Fruit fly (Drosophila melanogaster) whole organism, embryonic: ENCODE measurements around the gene CG31661.

Experiments
- ATbp ChIP-seq: fragments of 200-800 bp; sonication (Bioruptor generic); optimal IDR thresholded peaks from 2 replicates; lab custom pipeline; 2017; ENCODE audit warnings: missing biosample characterization, mild to moderate bottlenecking, missing genetic modification characterization, missing genetic modification reagents
- BEAF-32 ChIP-seq: fragments of 200-800 bp; sonication (Bioruptor generic); optimal IDR thresholded peaks from 3 replicates; lab custom pipeline; 2017; ENCODE audit warnings: missing biosample characterization, missing genetic modification characterization, mild to moderate bottlenecking, moderate library complexity, missing genetic modification reagents
- CG10209 ChIP-seq: fragments of 200-800 bp; sonication (Bioruptor generic); optimal IDR thresholded peaks from 3 replicates; lab custom pipeline; 2017; ENCODE audit warnings: missing biosample characterization, mild to moderate bottlenecking, missing genetic modification characterization, missing genetic modification reagents
- CG11504 ChIP-seq: fragments of 200-800 bp; sonication (Bioruptor generic); optimal IDR thresholded peaks from 3 replicates; lab custom pipeline; 2019; ENCODE audit warnings: missing biosample characterization, mild to moderate bottlenecking, missing genetic modification characterization, moderate library complexity
- CG12299 ChIP-seq: fragments of 200-800 bp; sonication (Bioruptor generic); optimal IDR thresholded peaks from 2 replicates; lab custom pipeline; 2018; ENCODE audit warnings: missing biosample characterization, mild to moderate bottlenecking, missing genetic modification characterization
- CG12391 ChIP-seq: fragments of 200-800 bp; sonication (Bioruptor generic); optimal IDR thresholded peaks from 3 replicates; lab custom pipeline; 2018; ENCODE audit warnings: missing biosample characterization, mild to moderate bottlenecking, missing genetic modification characterization, moderate library complexity
- CG13624 ChIP-seq: fragments of 200-800 bp; sonication (Bioruptor generic); optimal IDR thresholded peaks from 2 replicates; lab custom pipeline; 2016; ENCODE audit warnings: missing biosample characterization, missing genetic modification characterization
- CG14667 ChIP-seq: fragments of 200-800 bp; sonication (Bioruptor generic); IDR thresholded peaks from 2 replicates; pipeline ENCODE4 v1.3.6; 2022; ENCODE audit warnings: missing biosample characterization, missing genetic modification characterization
- CG1529 ChIP-seq: fragments of 200-800 bp; sonication (Bioruptor generic); optimal IDR thresholded peaks from 3 replicates; lab custom pipeline; 2018; ENCODE audit warnings: missing biosample characterization, missing genetic modification characterization
- CG1603 ChIP-seq: fragments of 200-800 bp; sonication (Bioruptor generic); optimal IDR thresholded peaks from 2 replicates; lab custom pipeline; 2019; ENCODE audit warnings: missing biosample characterization, mild to moderate bottlenecking, missing genetic modification characterization, moderate library complexity
- CG16813 ChIP-seq: fragments of 200-800 bp; sonication (Bioruptor generic); IDR thresholded peaks from 3 replicates; pipeline ENCODE4 v1.3.6; 2022; ENCODE audit warnings: missing biosample characterization, missing genetic modification characterization; ENCODE audit not compliant: partially characterized antibody
- CG17385 ChIP-seq: fragments of 200-800 bp; sonication (Bioruptor generic); optimal IDR thresholded peaks from 3 replicates; lab custom pipeline; 2018; ENCODE audit warnings: missing biosample characterization, mild to moderate bottlenecking, missing genetic modification characterization
- CG17829 ChIP-seq: fragments of 200-800 bp; optimal IDR thresholded peaks from 2 replicates; lab custom pipeline; 2019; ENCODE audit warnings: missing biosample characterization, mild to moderate bottlenecking, missing genetic modification characterization, moderate library complexity
- CG2678 ChIP-seq: fragments of 200-800 bp; sonication (Bioruptor generic); optimal IDR thresholded peaks from 3 replicates; lab custom pipeline; 2019; ENCODE audit warnings: missing biosample characterization, mild to moderate bottlenecking, missing genetic modification characterization, moderate library complexity
- CG2712 ChIP-seq: fragments of 200-800 bp; optimal IDR thresholded peaks from 3 replicates; lab custom pipeline; 2019; ENCODE audit warnings: missing biosample characterization, mild to moderate bottlenecking, missing genetic modification characterization, moderate library complexity
- CG2875 ChIP-seq: fragments of 200-800 bp; sonication (Bioruptor generic); optimal IDR thresholded peaks from 2 replicates; lab custom pipeline; 2017; ENCODE audit warnings: missing biosample characterization, mild to moderate bottlenecking, missing genetic modification characterization, missing genetic modification reagents
- CG34422 ChIP-seq: fragments of 200-800 bp; sonication (Bioruptor generic); IDR thresholded peaks from 3 replicates; pipeline ENCODE4 v1.3.6; 2022; ENCODE audit warnings: missing biosample characterization, missing genetic modification characterization
- CG6689 ChIP-seq: fragments of 200-800 bp; sonication (Bioruptor generic); IDR thresholded peaks from 2 replicates; pipeline ENCODE4 v1.3.6; 2022; ENCODE audit warnings: missing biosample characterization, missing genetic modification characterization
- CG6791 ChIP-seq: fragments of 200-800 bp; sonication (Bioruptor generic); IDR thresholded peaks from 3 replicates; pipeline ENCODE4 v1.3.6; 2022; ENCODE audit warnings: missing biosample characterization, missing genetic modification characterization; ENCODE audit not compliant: partially characterized antibody
- CG7987 ChIP-seq: fragments of 200-800 bp; sonication (Bioruptor generic); optimal IDR thresholded peaks from 2 replicates; lab custom pipeline; 2018; ENCODE audit warnings: missing biosample characterization, mild to moderate bottlenecking, missing genetic modification characterization, moderate library complexity
- CG8388 ChIP-seq: fragments of 200-800 bp; sonication (Bioruptor generic); optimal IDR thresholded peaks from 2 replicates; lab custom pipeline; 2019; ENCODE audit warnings: missing biosample characterization, mild to moderate bottlenecking, missing genetic modification characterization, moderate library complexity
- CG8924 ChIP-seq: fragments of 200-800 bp; optimal IDR thresholded peaks from 3 replicates; lab custom pipeline; 2019; ENCODE audit warnings: missing biosample characterization, mild to moderate bottlenecking, missing genetic modification characterization, moderate library complexity
- CG8944 ChIP-seq: fragments of 200-800 bp; sonication (Bioruptor generic); optimal IDR thresholded peaks from 3 replicates; lab custom pipeline; 2016; ENCODE audit warnings: missing biosample characterization, missing genetic modification characterization
- CG9727 ChIP-seq: fragments of 200-800 bp; sonication (Bioruptor generic); optimal IDR thresholded peaks from 3 replicates; lab custom pipeline; 2017; ENCODE audit warnings: missing biosample characterization, mild to moderate bottlenecking, missing genetic modification characterization
- Dref ChIP-seq: fragments of 200-800 bp; sonication (Bioruptor generic); IDR thresholded peaks from 2 replicates; pipeline ENCODE4 v1.3.6; 2022; ENCODE audit warnings: missing biosample characterization, missing genetic modification characterization
- E2f1 ChIP-seq: fragments of 200-800 bp; sonication (Bioruptor generic); IDR thresholded peaks from 2 replicates; pipeline ENCODE4 v1.3.6; 2022; ENCODE audit warnings: missing biosample characterization, missing genetic modification characterization
- E2f2 ChIP-seq: fragments of 200-800 bp; sonication (Bioruptor generic); IDR thresholded peaks from 2 replicates; pipeline ENCODE4 v1.3.6; 2022; ENCODE audit warnings: missing biosample characterization, missing genetic modification characterization
- Mad ChIP-seq: fragments of 200-800 bp; sonication (Bioruptor generic); optimal IDR thresholded peaks from 2 replicates; lab custom pipeline; 2016; ENCODE audit warnings: missing biosample characterization, missing genetic modification characterization
- Med ChIP-seq: fragments of 200-800 bp; sonication (Bioruptor generic); peaks from one replicate; lab custom pipeline; 2016; ENCODE audit warnings: missing biosample characterization, missing genetic modification characterization, mild to moderate bottlenecking, inconsistent platforms, moderate library complexity
- PHDP ChIP-seq: fragments of 200-800 bp; sonication (Bioruptor generic); optimal IDR thresholded peaks from 3 replicates; lab custom pipeline; 2018; ENCODE audit warnings: missing biosample characterization, mild to moderate bottlenecking, missing genetic modification characterization, moderate library complexity
- Ptx1 ChIP-seq: fragments of 200-800 bp; sonication (Bioruptor generic); IDR thresholded peaks from 2 replicates; pipeline ENCODE4 v1.3.6; 2022; ENCODE audit warnings: missing biosample characterization, missing genetic modification characterization
- Scr ChIP-seq: fragments of 200-800 bp; sonication (Bioruptor generic); IDR thresholded peaks from 2 replicates; pipeline ENCODE4 v1.3.6; 2022; ENCODE audit warnings: missing biosample characterization, missing genetic modification characterization; ENCODE audit not compliant: partially characterized antibody
- Xrp1 ChIP-seq: fragments of 200-800 bp; sonication (Bioruptor generic); IDR thresholded peaks from 2 replicates; pipeline ENCODE4 v1.3.6; 2022; ENCODE audit warnings: missing biosample characterization, missing genetic modification characterization
- chm ChIP-seq: fragments of 200-800 bp; sonication (Bioruptor generic); IDR thresholded peaks from 2 replicates; pipeline ENCODE4 v1.3.6; 2022; ENCODE audit warnings: missing biosample characterization, missing genetic modification characterization
- dan ChIP-seq: fragments of 200-800 bp; sonication (Bioruptor generic); IDR thresholded peaks from 2 replicates; pipeline ENCODE4 v1.3.6; 2022; ENCODE audit warnings: missing biosample characterization, missing genetic modification characterization
- eve ChIP-seq, 2 experiments: fragments of >200 bp; optimal IDR thresholded peaks; 2 replicates each; lab custom pipeline; 2017; ENCODE audit warnings: missing biosample characterization in 2 of 2, missing genetic modification characterization in 2 of 2
- fd102C ChIP-seq: fragments of 200-800 bp; sonication (Bioruptor generic); optimal IDR thresholded peaks from 2 replicates; lab custom pipeline; 2018; ENCODE audit warnings: missing biosample characterization, mild to moderate bottlenecking, missing genetic modification characterization, moderate library complexity
- grn ChIP-seq: fragments of 200-800 bp; sonication (Bioruptor generic); optimal IDR thresholded peaks from 3 replicates; lab custom pipeline; 2017; ENCODE audit warnings: missing biosample characterization, missing genetic modification characterization
- gsb-n ChIP-seq: fragments of 200-800 bp; sonication (Bioruptor generic); optimal IDR thresholded peaks from 3 replicates; lab custom pipeline; 2018; ENCODE audit warnings: missing biosample characterization, mild to moderate bottlenecking, missing genetic modification characterization
- hb ChIP-seq: fragments of 200-800 bp; sonication (Bioruptor generic); IDR thresholded peaks from 3 replicates; pipeline ENCODE4 v1.3.6; 2022; ENCODE audit warnings: missing biosample characterization, missing genetic modification characterization; ENCODE audit not compliant: partially characterized antibody
- hth ChIP-seq: fragments of >200 bp; optimal IDR thresholded peaks from 2 replicates; lab custom pipeline; 2017; ENCODE audit warnings: inconsistent platforms
- lilli ChIP-seq: fragments of 200-800 bp; sonication (Bioruptor generic); optimal IDR thresholded peaks from 3 replicates; lab custom pipeline; 2016; ENCODE audit warnings: missing biosample characterization, missing genetic modification characterization
- lmd ChIP-seq: fragments of 200-800 bp; sonication (Bioruptor generic); IDR thresholded peaks from 2 replicates; pipeline ENCODE4 v1.3.6; 2022; ENCODE audit warnings: missing biosample characterization, missing genetic modification characterization
- pzg ChIP-seq: fragments of 200-800 bp; sonication (Bioruptor generic); optimal IDR thresholded peaks from 3 replicates; lab custom pipeline; 2018; ENCODE audit warnings: missing biosample characterization, mild to moderate bottlenecking, missing genetic modification characterization, moderate library complexity
- ranshi ChIP-seq: fragments of 200-800 bp; sonication (Bioruptor generic); IDR thresholded peaks from 2 replicates; pipeline ENCODE4 v1.3.6; 2022; ENCODE audit warnings: missing biosample characterization, missing genetic modification characterization
- stwl ChIP-seq: fragments of 200-800 bp; sonication (Bioruptor generic); optimal IDR thresholded peaks from 3 replicates; lab custom pipeline; 2018; ENCODE audit warnings: missing biosample characterization, mild to moderate bottlenecking, missing genetic modification characterization, moderate library complexity
- tgo ChIP-seq: fragments of 200-800 bp; sonication (Bioruptor generic); IDR thresholded peaks from 3 replicates; pipeline ENCODE4 v1.3.6; 2022; ENCODE audit warnings: missing biosample characterization, missing genetic modification characterization
- tll ChIP-seq, 2 experiments: fragments of 200-800 bp in 1 of 2; fragments of >200 bp in 1 of 2; sonication (Bioruptor generic) in 1 of 2; optimal IDR thresholded peaks; 2 replicates each; lab custom pipeline; 2017 to 2019; ENCODE audit warnings: missing biosample characterization in 2 of 2, missing genetic modification characterization in 2 of 2, mild to moderate bottlenecking in 1 of 2, moderate library complexity in 1 of 2
- vvl ChIP-seq: fragments of 200-800 bp; sonication (Bioruptor generic); IDR thresholded peaks from 2 replicates; pipeline ENCODE4 v1.3.6; 2022; ENCODE audit warnings: missing biosample characterization, missing genetic modification characterization
- wdn ChIP-seq: fragments of 200-800 bp; sonication (Bioruptor generic); IDR thresholded peaks from 2 replicates; pipeline ENCODE4 v1.3.6; 2022; ENCODE audit warnings: missing biosample characterization, missing genetic modification characterization

CG31661 gene

DNA sequence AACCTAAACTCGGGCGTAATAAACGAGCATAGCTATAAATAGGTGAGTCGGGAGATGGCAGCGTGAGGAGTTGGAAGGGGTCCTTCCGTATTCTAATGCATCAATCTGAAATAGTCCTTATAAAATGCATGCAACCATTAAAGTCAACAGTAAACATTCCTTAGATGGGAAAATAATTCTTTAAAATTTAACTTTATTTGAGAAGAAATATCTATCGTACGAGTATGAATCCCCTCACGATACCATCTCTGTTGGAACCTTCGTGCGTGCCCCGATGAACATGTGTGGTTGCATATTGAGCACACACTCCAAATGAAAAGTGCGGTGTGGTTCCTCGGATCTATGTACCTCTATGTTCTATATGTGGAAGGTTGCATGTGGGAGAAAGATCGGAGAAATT, 34.9 kb upstream of the CG31661 start (continued):
- TF ChIP-seq Xrp1, result peak; percentile 90
- TF ChIP-seq dan (GFP tag; lab: Robert Waterston, UW), result peak; percentile 70
- TF ChIP-seq Med, result peak; percentile 78
- peak; percentile 79 for TF ChIP-seq CG12391 (tag; lab: Kevin White, UChicago)
- TF ChIP-seq CG12299 (tag; lab: Kevin White, UChicago), result no peak
- peak; percentile 90 for TF ChIP-seq CG1603 (tag; lab: Kevin White, UChicago)
- peak; percentile 80 for TF ChIP-seq CG6791 (GFP tag; lab: Robert Waterston, UW)
- TF ChIP-seq E2f1 (GFP tag; lab: Robert Waterston, UW), result peak; percentile 34
- TF ChIP-seq CG2678, result peak; percentile 17
- TF ChIP-seq gsb-n (tag; lab: Kevin White, UChicago), result peak; percentile 51
- peak; percentile 93 for TF ChIP-seq CG16813 (GFP tag; lab: Robert Waterston, UW)
- peak; percentile 27 for TF ChIP-seq lilli (GFP tag; lab: Kevin White, UChicago)
- no peak for TF ChIP-seq CG7987 (GFP tag; lab: Kevin White, UChicago)
- peak; percentile 18 for TF ChIP-seq PHDP (tag; lab: Kevin White, UChicago)
- TF ChIP-seq tgo (GFP tag; lab: Robert Waterston, UW), result peak; percentile 38; the same call in 1 of the 3 replicates
- no peak for TF ChIP-seq hth
- TF ChIP-seq grn (GFP tag; lab: Kevin White, UChicago), result no peak
- TF ChIP-seq pzg (GFP tag; lab: Kevin White, UChicago), result no peak
- peak; percentile 62 for TF ChIP-seq CG1529
- TF ChIP-seq CG13624, result no peak
- peak; percentile 38 for TF ChIP-seq CG2875
- peak; percentile 25 for TF ChIP-seq CG11504 (tag; lab: Kevin White, UChicago)
- TF ChIP-seq CG14667, result peak; percentile 50; the same call in 1 of the 2 replicates
- TF ChIP-seq CG8924 (tag; lab: Kevin White, UChicago), result peak; percentile 81
- TF ChIP-seq eve (GFP tag; optimal IDR thresholded peaks at IDR 0.05; lab: Kevin White, UChicago), result peak; percentile 20 to 27
- peak; percentile 40 for TF ChIP-seq CG10209 (GFP tag; lab: Kevin White, UChicago)
- peak; percentile 80 for TF ChIP-seq CG2712 (tag; lab: Kevin White, UChicago)
- TF ChIP-seq Scr, result peak; percentile 89
- TF ChIP-seq CG6689, result peak; percentile 72
- TF ChIP-seq BEAF-32 (GFP tag; lab: Kevin White, UChicago), result peak; percentile 73
- TF ChIP-seq CG34422 (GFP tag; lab: Robert Waterston, UW), result 0 out of 3 replicates have a peak, but pooled peaks have one; percentile 58
- TF ChIP-seq lmd, result peak; percentile 57; the same call in 1 of the 2 replicates
- peak; percentile 25 for TF ChIP-seq fd102C (GFP tag; lab: Kevin White, UChicago)
- TF ChIP-seq CG17829, result peak; percentile 80
- no peak for TF ChIP-seq Mad (GFP tag; lab: Kevin White, UChicago)
- TF ChIP-seq ranshi (GFP tag; lab: Robert Waterston, UW), result peak; percentile 53; the same call in 1 of the 2 replicates
- TF ChIP-seq CG17385 (GFP tag; lab: Kevin White, UChicago), result peak; percentile 39
- TF ChIP-seq CG8944, result peak; percentile 50
- TF ChIP-seq hb (GFP tag; lab: Robert Waterston, UW), result peak; percentile 69; the same call in 2 of the 3 replicates
- no peak for TF ChIP-seq Dref (GFP tag; lab: Robert Waterston, UW)
- no peak for TF ChIP-seq wdn (GFP tag; lab: Robert Waterston, UW)
- peak; percentile 71 for TF ChIP-seq CG9727 (GFP tag; lab: Kevin White, UChicago)
- TF ChIP-seq chm (GFP tag; lab: Robert Waterston, UW), result peak; percentile 63; the same call in 1 of the 2 replicates
- peak; percentile 35 for TF ChIP-seq E2f2 (GFP tag; lab: Robert Waterston, UW)
- TF ChIP-seq CG8388, result peak; percentile 21
- peak; percentile 11 for TF ChIP-seq ATbp (GFP tag; lab: Kevin White, UChicago)
- peak; percentile 54 for TF ChIP-seq vvl (GFP tag; lab: Robert Waterston, UW)
- peak; percentile 43 for TF ChIP-seq Ptx1 (GFP tag; lab: Robert Waterston, UW)
- peak; percentile 44 for TF ChIP-seq stwl (tag; lab: Kevin White, UChicago)
- TF ChIP-seq tll (GFP tag; optimal IDR thresholded peaks at IDR 0.05; lab: Kevin White, UChicago), result no peak
